Worm (Caenorhabditis elegans): ENCODE measurements around the gene txt-8.

- TF ChIP-seq nhr-76 (tag; optimal IDR thresholded peaks at IDR 0.05) = no peak
- no peak for TF ChIP-seq lin-13 (GFP tag; optimal IDR thresholded peaks at IDR 0.05)
Observed at ce11 chrV:18371028-18371427, 43.1 kb upstream of the txt-8 start.
